Worm (Caenorhabditis elegans) whole organism, L4 larva: ENCODE results near the gene Y17G7B.8.

Experiments used
- F10B5.3 ChIP-seq: sonication (generic microtip); optimal IDR thresholded peaks from 2 replicates; lab custom pipeline; 2016; ENCODE audit warnings: mild to moderate bottlenecking, missing genetic modification characterization, missing compliant biosample characterization
- F26F4.8 ChIP-seq: fragments of 200-800 bp; sonication (Bioruptor generic); conservative IDR thresholded peaks from 2 replicates; pipeline ENCODE4 v1.3.6; 2022; ENCODE audit warnings: missing genetic modification characterization, missing compliant biosample characterization
- F37D6.2 ChIP-seq: sonication (generic microtip); optimal IDR thresholded peaks from 2 replicates; lab custom pipeline; 2016; ENCODE audit warnings: mild to moderate bottlenecking, missing genetic modification characterization, missing compliant biosample characterization
- F44E2.7 ChIP-seq: fragments of 200-800 bp; sonication (Bioruptor generic); IDR thresholded peaks from 2 replicates; pipeline ENCODE4 v2.1.2; 2022; ENCODE audit warnings: missing genetic modification characterization, missing compliant biosample characterization
- R02D3.7 ChIP-seq: fragments of 150-350 bp; sonication (generic microtip); optimal IDR thresholded peaks from 3 replicates; lab custom pipeline; 2014; ENCODE audit warnings: missing biosample characterization, missing genetic modification characterization
- T26A8.4 ChIP-seq: fragments of 200-800 bp; sonication (Bioruptor generic); IDR thresholded peaks from 2 replicates; pipeline ENCODE4 v1.3.6; 2022; ENCODE audit warnings: missing genetic modification characterization, missing compliant biosample characterization
- Y105C5A.15 ChIP-seq: fragments of 200-800 bp; sonication (Bioruptor generic); IDR thresholded peaks from 2 replicates; pipeline ENCODE4 v1.3.6; 2022; ENCODE audit warnings: missing genetic modification characterization, missing compliant biosample characterization
- Y48G9A.11 ChIP-seq: fragments of 200-800 bp; sonication (Bioruptor generic); IDR thresholded peaks from 2 replicates; pipeline ENCODE4 v1.3.6; 2022; ENCODE audit warnings: missing genetic modification reagents, missing genetic modification characterization, missing compliant biosample characterization
- Y75B8A.6 ChIP-seq: fragments of 200-800 bp; sonication (Bioruptor generic); IDR thresholded peaks from 2 replicates; pipeline ENCODE4 v1.3.6; 2022; ENCODE audit warnings: missing genetic modification reagents, missing genetic modification characterization, missing compliant biosample characterization
- ama-1 ChIP-seq: fragments of 150-350 bp; optimal IDR thresholded peaks from 2 replicates; lab custom pipeline; 2014; ENCODE audit warnings: inconsistent platforms, mixed read lengths
- arid-1 ChIP-seq: fragments of 200-800 bp; sonication (Bioruptor generic); conservative IDR thresholded peaks from 2 replicates; pipeline ENCODE4 v1.3.6; 2022; ENCODE audit warnings: missing genetic modification reagents, missing genetic modification characterization, missing compliant biosample characterization
- attf-4 ChIP-seq: sonication (generic microtip); optimal IDR thresholded peaks from 3 replicates; lab custom pipeline; 2017; ENCODE audit warnings: missing biosample characterization, missing genetic modification characterization
- ceh-32 ChIP-seq: sonication (generic microtip); optimal IDR thresholded peaks from 2 replicates; lab custom pipeline; 2016; ENCODE audit warnings: mild to moderate bottlenecking, missing genetic modification characterization, missing compliant biosample characterization; ENCODE audit not compliant: poor library complexity
- ceh-44 ChIP-seq: fragments of 200-800 bp; sonication (Bioruptor generic); IDR thresholded peaks from 2 replicates; pipeline ENCODE4 v1.3.6; 2022; ENCODE audit warnings: missing genetic modification reagents, missing genetic modification characterization, missing compliant biosample characterization
- ceh-82 ChIP-seq: sonication (generic microtip); optimal IDR thresholded peaks from 2 replicates; lab custom pipeline; 2017; ENCODE audit warnings: missing biosample characterization, missing genetic modification characterization
- daf-12 ChIP-seq: fragments of 150-350 bp; optimal IDR thresholded peaks from 2 replicates; lab custom pipeline; 2014; ENCODE audit warnings: missing biosample characterization, missing genetic modification reagents, missing genetic modification characterization
- daf-16 ChIP-seq, 3 experiments: sonication (generic microtip); optimal IDR thresholded peaks; 2 replicates each; lab custom pipeline; 2016 to 2017; ENCODE audit warnings: missing genetic modification characterization in 3 of 3, missing genetic modification reagents in 3 of 3, mild to moderate bottlenecking in 2 of 3, missing compliant biosample characterization in 2 of 3, missing biosample characterization in 1 of 3, moderate library complexity in 1 of 3
- dmd-6 ChIP-seq: fragments of 200-800 bp; sonication (Bioruptor generic); IDR thresholded peaks from 2 replicates; pipeline ENCODE4 v1.3.6; 2022; ENCODE audit warnings: missing genetic modification reagents, missing genetic modification characterization, missing compliant biosample characterization
- dmd-8 ChIP-seq: fragments of 200-800 bp; sonication (Bioruptor generic); IDR thresholded peaks from 2 replicates; pipeline ENCODE4 v1.3.6; 2022; ENCODE audit warnings: missing genetic modification characterization, missing compliant biosample characterization
- dpl-1 ChIP-seq: fragments of 150-350 bp; optimal IDR thresholded peaks from 2 replicates; lab custom pipeline; 2014; ENCODE audit warnings: missing biosample characterization, missing genetic modification reagents, missing genetic modification characterization
- dve-1 ChIP-seq: sonication (generic microtip); optimal IDR thresholded peaks from 2 replicates; lab custom pipeline; 2017; ENCODE audit warnings: antibody characterized with exemption, mild to moderate bottlenecking, missing genetic modification characterization, missing compliant biosample characterization; ENCODE audit not compliant: insufficient read depth
- egl-27 ChIP-seq: sonication (generic microtip); optimal IDR thresholded peaks from 3 replicates; lab custom pipeline; 2017; ENCODE audit warnings: missing biosample characterization, missing genetic modification reagents, missing genetic modification characterization
- egl-43 ChIP-seq: fragments of 200-800 bp; sonication (Bioruptor generic); IDR thresholded peaks from 2 replicates; pipeline ENCODE4 v1.3.6; 2022; ENCODE audit warnings: missing genetic modification reagents, missing genetic modification characterization, missing compliant biosample characterization
- fos-1 ChIP-seq: fragments of 150-350 bp; optimal IDR thresholded peaks from 2 replicates; lab custom pipeline; 2014; ENCODE audit warnings: missing biosample characterization, missing genetic modification characterization
- hif-1 ChIP-seq, 2 experiments: sonication (generic microtip); optimal IDR thresholded peaks; 2 replicates each; lab custom pipeline; 2016 to 2017; ENCODE audit warnings: missing compliant biosample characterization in 2 of 2, missing genetic modification characterization in 2 of 2, missing genetic modification reagents in 2 of 2, missing genotype in 2 of 2, mild to moderate bottlenecking in 1 of 2
- lim-7 ChIP-seq: fragments of 200-800 bp; sonication (Bioruptor generic); IDR thresholded peaks from 2 replicates; pipeline ENCODE4 v1.3.6; 2022; ENCODE audit warnings: missing genetic modification characterization, missing compliant biosample characterization
- lin-13 ChIP-seq: fragments of 150-350 bp; optimal IDR thresholded peaks from 2 replicates; lab custom pipeline; 2014; ENCODE audit warnings: missing biosample characterization, missing genetic modification reagents, missing genetic modification characterization
- lin-29 ChIP-seq: fragments of 200-800 bp; sonication (Bioruptor generic); IDR thresholded peaks from 2 replicates; pipeline ENCODE4 v1.3.6; 2022; ENCODE audit warnings: missing genetic modification reagents, missing genetic modification characterization, missing compliant biosample characterization
- lsy-2 ChIP-seq, 2 experiments: fragments of 150-350 bp in 1 of 2; sonication (generic microtip) in 1 of 2; optimal IDR thresholded peaks; 2 replicates each; lab custom pipeline; 2014 to 2017; ENCODE audit warnings: missing biosample characterization in 2 of 2, missing genetic modification characterization in 2 of 2
- madf-9 ChIP-seq: fragments of 200-800 bp; sonication (Bioruptor generic); conservative IDR thresholded peaks from 2 replicates; pipeline ENCODE4 v1.3.6; 2022; ENCODE audit warnings: missing genetic modification reagents, missing genetic modification characterization, missing compliant biosample characterization
- mdl-1 ChIP-seq, 2 experiments: fragments of 150-350 bp in 1 of 2; sonication (generic microtip) in 1 of 2; optimal IDR thresholded peaks; 2 replicates each; lab custom pipeline; 2014 to 2017; ENCODE audit warnings: missing biosample characterization in 2 of 2, missing genetic modification characterization in 2 of 2
- mdt-29 ChIP-seq: fragments of 200-800 bp; sonication (Bioruptor generic); IDR thresholded peaks from 2 replicates; pipeline ENCODE4 v1.3.6; 2022; ENCODE audit warnings: missing genetic modification reagents, missing genetic modification characterization, missing compliant biosample characterization
- mep-1 ChIP-seq: fragments of 150-350 bp; sonication (generic microtip); optimal IDR thresholded peaks from 3 replicates; lab custom pipeline; 2014; ENCODE audit warnings: missing biosample characterization, missing genetic modification characterization
- mes-2 ChIP-seq: sonication (generic microtip); optimal IDR thresholded peaks from 2 replicates; lab custom pipeline; 2016; ENCODE audit warnings: missing genotype, mild to moderate bottlenecking, missing genetic modification characterization, missing compliant biosample characterization; ENCODE audit not compliant: poor library complexity, severe bottlenecking
- nhr-10 ChIP-seq: fragments of 150-350 bp; optimal IDR thresholded peaks from 2 replicates; lab custom pipeline; 2014; ENCODE audit warnings: missing biosample characterization, missing genetic modification characterization
- nhr-28 ChIP-seq: fragments of 150-350 bp; optimal IDR thresholded peaks from 2 replicates; lab custom pipeline; 2014; ENCODE audit warnings: missing biosample characterization, missing genetic modification characterization
- nhr-42 ChIP-seq: fragments of 200-800 bp; sonication (Bioruptor generic); IDR thresholded peaks from 2 replicates; pipeline ENCODE4 v1.3.6; 2022; ENCODE audit warnings: missing genetic modification characterization, missing compliant biosample characterization
- nhr-48 ChIP-seq: sonication (generic microtip); optimal IDR thresholded peaks from 2 replicates; lab custom pipeline; 2016; ENCODE audit warnings: mild to moderate bottlenecking, missing genetic modification characterization, missing compliant biosample characterization
- nhr-77 ChIP-seq: fragments of 150-350 bp; optimal IDR thresholded peaks from 2 replicates; lab custom pipeline; 2014; ENCODE audit warnings: missing biosample characterization, missing genetic modification characterization
- pha-4 ChIP-seq, 2 experiments: fragments of 150-350 bp in 1 of 2; fragments of 200-800 bp in 1 of 2; sonication (Bioruptor generic) in 1 of 2; IDR thresholded peaks in 1 of 2; optimal IDR thresholded peaks in 1 of 2; 2 replicates each; pipeline versions ENCODE4 v1.3.6 to Lab custom; 2014 to 2022; ENCODE audit warnings: missing genetic modification characterization in 2 of 2, missing genetic modification reagents in 2 of 2, missing biosample characterization in 1 of 2, missing compliant biosample characterization in 1 of 2
- pqm-1 ChIP-seq: sonication (generic microtip); optimal IDR thresholded peaks from 2 replicates; lab custom pipeline; 2017; ENCODE audit warnings: missing biosample characterization, missing genetic modification characterization
- sdz-12 ChIP-seq: fragments of 200-800 bp; sonication (Bioruptor generic); optimal IDR thresholded peaks from 2 replicates; lab custom pipeline; 2018; ENCODE audit warnings: mild to moderate bottlenecking, missing genetic modification characterization, missing compliant biosample characterization
- set-16 ChIP-seq: fragments of 200-800 bp; sonication (Bioruptor generic); IDR thresholded peaks from 2 replicates; pipeline ENCODE4 v1.3.6; 2022; ENCODE audit warnings: missing genetic modification reagents, missing genetic modification characterization, missing compliant biosample characterization
- snpc-1.2 ChIP-seq: fragments of 200-800 bp; sonication (Bioruptor generic); IDR thresholded peaks from 2 replicates; pipeline ENCODE4 v1.3.6; 2022; ENCODE audit warnings: missing genetic modification reagents, missing genetic modification characterization, missing compliant biosample characterization
- spr-3 ChIP-seq: fragments of 200-800 bp; sonication (Bioruptor generic); optimal IDR thresholded peaks from 2 replicates; lab custom pipeline; 2018; ENCODE audit warnings: mild to moderate bottlenecking, missing genetic modification characterization, missing compliant biosample characterization
- vab-7 ChIP-seq: fragments of 200-800 bp; sonication (Bioruptor generic); IDR thresholded peaks from 2 replicates; pipeline ENCODE4 v1.3.6; 2022; ENCODE audit warnings: missing genetic modification reagents, missing genetic modification characterization, missing compliant biosample characterization
- zfp-2 ChIP-seq: sonication (generic microtip); optimal IDR thresholded peaks from 2 replicates; lab custom pipeline; 2016; ENCODE audit warnings: mild to moderate bottlenecking, missing genetic modification characterization, missing compliant biosample characterization
- zfp-3 ChIP-seq: fragments of 200-800 bp; sonication (Bioruptor generic); conservative IDR thresholded peaks from 2 replicates; pipeline ENCODE4 v1.3.6; 2022; ENCODE audit warnings: missing genetic modification reagents, missing genetic modification characterization, missing compliant biosample characterization
- zip-2 ChIP-seq: fragments of 150-350 bp; optimal IDR thresholded peaks from 2 replicates; lab custom pipeline; 2014; ENCODE audit warnings: missing biosample characterization, missing genetic modification characterization
- ztf-11 ChIP-seq: fragments of 150-350 bp; optimal IDR thresholded peaks from 2 replicates; lab custom pipeline; 2014; ENCODE audit warnings: missing biosample characterization, missing genetic modification characterization
- ztf-7 ChIP-seq: fragments of 150-350 bp; optimal IDR thresholded peaks from 2 replicates; lab custom pipeline; 2014; ENCODE audit warnings: missing biosample characterization, missing genetic modification characterization

Gene Y17G7B.8

ce11 chrII:12064680-12065135 is 37.2 kb upstream of the Y17G7B.8 start, which contains the start of gene arrd-8:
Gene arrd-8, plus strand, starts transcription at chrII:12065085.
- TF ChIP-seq Y48G9A.11 (GFP tag; lab: Robert Waterston, UW) (no peak), F26F4.8 (GFP tag; lab: Robert Waterston, UW) (no peak), spr-3 (no peak), nhr-77 (tag; lab: Kevin White, UChicago) (peak; percentile 20), zip-2 (tag; lab: Kevin White, UChicago) (no peak), pha-4 (GFP tag; IDR thresholded peaks at IDR 0.05; lab: Robert Waterston, UW) (no peak), pha-4 (tag; optimal IDR thresholded peaks at IDR 0.05; lab: Kevin White, UChicago) (no peak), fos-1 (no peak), ztf-7 (tag; lab: Kevin White, UChicago) (no peak), ama-1 (lab: Kevin White, UChicago) (no peak), hif-1 (tag; optimal IDR thresholded peaks at IDR 0.05; lab: Kevin White, UChicago) (peak in 1 of 2 experiments; percentile 7), nhr-48 (tag; lab: Kevin White, UChicago) (peak; percentile 18), pqm-1 (peak; percentile 35), Y75B8A.6 (no peak), nhr-10 (tag; lab: Kevin White, UChicago) (no peak), lin-13 (no peak), lsy-2 (tag; optimal IDR thresholded peaks at IDR 0.05; lab: Kevin White, UChicago) (peak in 1 of 2 experiments; percentile 10), ceh-82 (tag; lab: Kevin White, UChicago) (no peak), vab-7 (GFP tag; lab: Robert Waterston, UW) (no peak), mdl-1 (tag; optimal IDR thresholded peaks at IDR 0.05; lab: Kevin White, UChicago) (peak in 1 of 2 experiments; percentile 48), F37D6.2 (no peak), Y105C5A.15 (GFP tag; lab: Robert Waterston, UW) (no peak), mep-1 (no peak), mdt-29 (GFP tag; lab: Robert Waterston, UW) (no peak), F44E2.7 (no peak), nhr-28 (tag; lab: Kevin White, UChicago) (no peak), dve-1 (tag; lab: Kevin White, UChicago) (peak; percentile 18), dpl-1 (GFP tag; lab: Kevin White, UChicago) (no peak), lin-29 (GFP tag; lab: Robert Waterston, UW) (no peak), daf-16 (GFP tag; optimal IDR thresholded peaks at IDR 0.05; lab: Kevin White, UChicago) (no peak), daf-16 (tag; optimal IDR thresholded peaks at IDR 0.05; lab: Kevin White, UChicago) (peak; percentile 85), mes-2 (tag; lab: Kevin White, UChicago) (no peak), dmd-8 (GFP tag; lab: Robert Waterston, UW) (no peak), zfp-2 (tag; lab: Kevin White, UChicago) (no peak), egl-27 (tag; lab: Kevin White, UChicago) (no peak), zfp-3 (GFP tag; lab: Robert Waterston, UW) (no peak), arid-1 (GFP tag; lab: Robert Waterston, UW) (no peak), dmd-6 (GFP tag; lab: Robert Waterston, UW) (peak; percentile 58), F10B5.3 (tag; lab: Kevin White, UChicago) (no peak), snpc-1.2 (GFP tag; lab: Robert Waterston, UW) (no peak), lim-7 (GFP tag; lab: Robert Waterston, UW) (no peak), R02D3.7 (tag; lab: Kevin White, UChicago) (no peak), daf-12 (tag; lab: Kevin White, UChicago) (no peak), ceh-32 (tag; lab: Kevin White, UChicago) (no peak), egl-43 (GFP tag; lab: Robert Waterston, UW) (no peak), set-16 (GFP tag; lab: Robert Waterston, UW) (no peak), nhr-42 (GFP tag; lab: Robert Waterston, UW) (no peak), attf-4 (tag; lab: Kevin White, UChicago) (no peak), ztf-11 (tag; lab: Kevin White, UChicago) (no peak), ceh-44 (GFP tag; lab: Robert Waterston, UW) (no peak), sdz-12 (GFP tag; lab: Kevin White, UChicago) (no peak), madf-9 (no peak), T26A8.4 (GFP tag; lab: Robert Waterston, UW) (no peak)
